Fruit fly (Drosophila melanogaster): ENCODE results near the gene Leash.

DNA sequence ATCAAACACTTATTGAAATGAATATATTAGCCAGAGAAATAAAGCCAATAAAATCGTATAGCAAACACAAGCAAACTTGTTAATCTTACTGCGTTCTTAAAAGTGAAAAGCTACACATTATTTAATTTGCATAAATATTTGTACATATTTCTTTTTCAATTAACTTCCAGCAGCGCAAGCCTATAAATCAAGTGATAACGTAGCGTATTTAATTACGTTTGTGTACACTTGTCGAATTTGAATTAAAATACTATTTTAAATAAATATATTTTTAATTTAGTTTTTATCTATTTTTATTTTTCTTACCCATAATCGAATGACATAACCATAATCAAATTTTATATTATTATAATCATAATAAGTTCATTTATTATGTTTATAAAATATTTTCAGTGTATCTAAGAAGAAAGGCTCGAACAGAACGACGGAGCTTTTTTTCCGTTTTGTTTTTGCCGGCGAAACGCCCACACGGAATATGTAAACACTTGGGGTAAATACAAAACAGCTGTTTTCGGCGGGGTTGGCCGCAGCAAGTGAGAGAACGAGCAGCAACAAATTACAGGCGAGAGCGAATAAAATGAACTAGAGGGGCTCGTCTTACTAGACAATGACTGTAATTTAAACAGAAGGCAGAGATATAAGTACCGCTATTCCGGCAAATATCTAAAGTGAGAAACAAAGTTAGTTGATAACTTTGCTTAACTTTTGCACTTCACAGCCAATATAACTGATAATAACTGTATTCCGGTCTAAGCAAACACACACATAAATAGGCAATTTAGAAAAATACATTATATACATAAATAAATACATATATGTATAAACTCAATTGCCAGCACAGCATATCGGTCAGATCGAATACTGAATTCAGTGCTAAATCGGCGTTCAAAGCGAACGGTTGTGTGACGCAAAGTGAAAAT lies 9.6 kb upstream of the Leash start, which contains the start of gene Sodh2:
- no peak for TF ChIP-seq Sin3A (optimal IDR thresholded peaks at IDR 0.05)
- TF ChIP-seq insv (optimal IDR thresholded peaks at IDR 0.05): no peak
- no peak for TF ChIP-seq h (optimal IDR thresholded peaks at IDR 0.05)
- TF ChIP-seq psq (optimal IDR thresholded peaks at IDR 0.05): no peak

Measured in Kc167 (cell line).